Worm (Caenorhabditis elegans): Measurements from ENCODE around the gene T08D10.5.

The T08D10.5 gene

DNA sequence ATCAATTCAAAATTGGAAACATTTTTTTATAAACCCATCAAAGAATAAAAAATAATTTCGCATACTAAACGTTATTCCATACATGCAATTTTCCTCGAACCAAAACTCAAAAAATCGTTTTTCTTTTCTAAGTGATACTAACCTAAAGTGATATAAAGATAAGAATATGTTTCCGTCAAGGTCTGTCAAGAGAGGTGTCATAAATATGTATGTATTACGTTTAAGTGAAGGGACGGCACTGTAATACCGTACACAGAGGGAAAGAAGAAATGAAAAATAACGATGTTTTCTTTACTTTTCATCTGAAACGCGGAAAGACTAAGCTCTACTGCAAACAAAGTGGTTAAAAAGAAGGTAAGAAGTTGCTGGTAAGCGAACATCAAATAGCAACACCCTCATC, 49.1 kb downstream of the T08D10.5 start:
- TF ChIP-seq F10E7.11 (tag; optimal IDR thresholded peaks at IDR 0.05) (no peak), nhr-80 (tag; optimal IDR thresholded peaks at IDR 0.05) (peak; percentile 34)

DNA sequence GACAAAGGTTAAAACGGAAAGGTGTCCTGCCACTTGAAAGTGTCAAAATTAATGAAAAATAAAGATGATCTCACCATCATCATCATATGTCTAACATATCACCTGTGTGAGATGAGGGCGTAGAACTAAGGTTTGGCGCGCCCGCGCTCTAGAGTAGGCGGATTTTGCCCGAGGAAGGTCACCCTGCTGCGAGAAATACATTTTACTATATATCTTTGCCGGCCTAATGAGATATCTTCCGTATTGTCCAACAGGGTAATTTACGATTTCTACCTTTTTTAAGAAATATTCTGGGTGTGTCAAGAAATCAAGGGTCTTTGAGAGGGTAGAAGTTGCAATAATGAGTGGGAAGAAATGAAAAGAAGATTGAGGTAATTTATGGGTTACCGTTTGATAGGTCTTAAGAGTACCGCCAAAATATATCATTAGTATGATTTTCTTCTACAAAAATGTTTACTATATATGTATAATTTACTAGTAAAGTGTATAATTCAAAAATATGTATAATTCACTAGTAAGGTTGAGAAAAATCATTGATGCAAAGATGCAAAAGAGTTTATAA, 50.6 kb downstream of the T08D10.5 start:
- TF ChIP-seq ets-4 (GFP tag; optimal IDR thresholded peaks at IDR 0.05) (no peak), nfyb-1 (GFP tag; IDR thresholded peaks at IDR 0.05) (no peak), hsf-1 (GFP tag; IDR thresholded peaks at IDR 0.05) (no peak), B0019.2 (GFP tag; conservative IDR thresholded peaks at IDR 0.05) (no peak), lin-35 (GFP tag; optimal IDR thresholded peaks at IDR 0.05) (no peak), zim-3 (tag; optimal IDR thresholded peaks at IDR 0.05) (no peak), ztf-22 (GFP tag; optimal IDR thresholded peaks at IDR 0.05) (no peak), cebp-1 (GFP tag; IDR thresholded peaks at IDR 0.05) (no peak), cebp-1 (tag; optimal IDR thresholded peaks at IDR 0.05) (no peak), C17E4.6 (GFP tag; IDR thresholded peaks at IDR 0.05) (no peak), lin-26 (GFP tag; IDR thresholded peaks at IDR 0.05) (no peak), ztf-18 (tag; optimal IDR thresholded peaks at IDR 0.05) (no peak), cebp-2 (GFP tag; IDR thresholded peaks at IDR 0.05) (no peak), bed-1 (GFP tag; IDR thresholded peaks at IDR 0.05) (no peak), nhr-80 (tag; optimal IDR thresholded peaks at IDR 0.05) (no peak), D2030.7 (GFP tag; IDR thresholded peaks at IDR 0.05) (no peak), lag-1 (GFP tag; IDR thresholded peaks at IDR 0.05) (no peak), tbx-9 (tag; optimal IDR thresholded peaks at IDR 0.05; ENCODE audit: borderline replicate concordance) (no peak), pbrm-1 (GFP tag; IDR thresholded peaks at IDR 0.05) (no peak)
